Worm (Caenorhabditis elegans): ENCODE data around the gene srh-61.
A peak's percentile ranks its signal among the peaks of the same experiment; 100 is the strongest.

srh-61 gene

ce11 chrII:12547547-12547946, 31.3 kb upstream of the srh-61 start, which contains the start of gene F49C5.16:
TSS of gene F49C5.16 (plus strand) at chrII:12547847.
- TF ChIP-seq rnt-1 (tag; optimal IDR thresholded peaks at IDR 0.05) = no peak
- TF ChIP-seq ceh-24 (tag; optimal IDR thresholded peaks at IDR 0.05) = no peak
- no peak for TF ChIP-seq pax-1 (tag; optimal IDR thresholded peaks at IDR 0.05)
- TF ChIP-seq ceh-45 (GFP tag; IDR thresholded peaks at IDR 0.05) = no peak
- TF ChIP-seq odd-2 (tag; optimal IDR thresholded peaks at IDR 0.05) = no peak
- no peak for TF ChIP-seq unc-42 (tag; optimal IDR thresholded peaks at IDR 0.05)
- no peak for TF ChIP-seq ceh-2 (tag; optimal IDR thresholded peaks at IDR 0.05)
- TF ChIP-seq sdc-2 (tag; optimal IDR thresholded peaks at IDR 0.05) = no peak
- no peak for TF ChIP-seq ceh-14 (tag; optimal IDR thresholded peaks at IDR 0.05)
- no peak for TF ChIP-seq eyg-1 (tag; optimal IDR thresholded peaks at IDR 0.05)
- no peak for TF ChIP-seq ceh-48 (tag; optimal IDR thresholded peaks at IDR 0.05)
- TF ChIP-seq mec-3 (tag; optimal IDR thresholded peaks at IDR 0.05; ENCODE audit: borderline replicate concordance) = no peak
- no peak for TF ChIP-seq hlh-15 (tag; optimal IDR thresholded peaks at IDR 0.05)
- TF ChIP-seq elt-4 (tag; optimal IDR thresholded peaks at IDR 0.05) = no peak
- TF ChIP-seq C08G9.2 (tag; optimal IDR thresholded peaks at IDR 0.05) = no peak
- TF ChIP-seq sox-4 (tag; optimal IDR thresholded peaks at IDR 0.05) = no peak
- no peak for TF ChIP-seq tbx-7 (tag; optimal IDR thresholded peaks at IDR 0.05)
- TF ChIP-seq dmd-4 (tag; optimal IDR thresholded peaks at IDR 0.05; ENCODE audit: borderline replicate concordance) = no peak
- no peak for TF ChIP-seq hlh-13 (GFP tag; optimal IDR thresholded peaks at IDR 0.05)

ce11 chrII:12546413-12546812, 30.2 kb upstream of the srh-61 start, which contains the start of the genes F49C5.5 and F49C5.10:
TSS of gene F49C5.5 (minus strand) at chrII:12546513.
TSS of gene F49C5.10 (plus strand) at chrII:12546756.
- TF ChIP-seq lim-6 (tag; optimal IDR thresholded peaks at IDR 0.05) (no peak), dve-1 (tag; optimal IDR thresholded peaks at IDR 0.05) (no peak), ceh-2 (tag; optimal IDR thresholded peaks at IDR 0.05) (no peak), pax-1 (tag; optimal IDR thresholded peaks at IDR 0.05) (no peak), T23F11.4 (GFP tag; optimal IDR thresholded peaks at IDR 0.05) (no peak), ceh-22 (tag; optimal IDR thresholded peaks at IDR 0.05) (no peak), ref-2 (tag; optimal IDR thresholded peaks at IDR 0.05) (no peak), ceh-30 (tag; optimal IDR thresholded peaks at IDR 0.05) (no peak), K02D7.2 (tag; optimal IDR thresholded peaks at IDR 0.05) (no peak), K09A11.1 (tag; optimal IDR thresholded peaks at IDR 0.05; ENCODE audit: insufficient read depth) (no peak), fkh-10 (GFP tag; optimal IDR thresholded peaks at IDR 0.05) (no peak)

- TF ChIP-seq pha-4 (tag; optimal IDR thresholded peaks at IDR 0.05) = no peak
- no peak for TF ChIP-seq zip-5 (tag; optimal IDR thresholded peaks at IDR 0.05)
These were observed 28.3 kb upstream of the srh-61 start, which contains the start of gene F49C5.9 for ce11 chrII:12544533-12544932. TSS of gene F49C5.9 (minus strand) at chrII:12544633.

ce11 chrII:12542594-12542997, 26.4 kb upstream of the srh-61 start:
- no peak for TF ChIP-seq rnt-1 (tag; optimal IDR thresholded peaks at IDR 0.05)
- TF ChIP-seq elt-2 (tag; optimal IDR thresholded peaks at IDR 0.05) = peak; percentile 89

ce11 chrII:12541670-12542080, 25.5 kb upstream of the srh-61 start:
- peak; percentile 26 for TF ChIP-seq elt-2 (tag; optimal IDR thresholded peaks at IDR 0.05)

ce11 chrII:12539395-12539794, 23.2 kb upstream of the srh-61 start:
- no peak for TF ChIP-seq ceh-48 (tag; optimal IDR thresholded peaks at IDR 0.05)
- no peak for TF ChIP-seq ets-4 (tag; optimal IDR thresholded peaks at IDR 0.05)
- TF ChIP-seq sox-2 (GFP tag; IDR thresholded peaks at IDR 0.05) = no peak
- TF ChIP-seq pag-3 (tag; optimal IDR thresholded peaks at IDR 0.05; ENCODE audit: borderline replicate concordance) = no peak
- no peak for TF ChIP-seq ceh-34 (tag; optimal IDR thresholded peaks at IDR 0.05)
- no peak for TF ChIP-seq C08G9.2 (tag; optimal IDR thresholded peaks at IDR 0.05)

Data from whole organism, late embryonic.